Fruit fly (Drosophila melanogaster) whole organism, embryonic: ENCODE data around the gene CG15914.

Source experiments
- Atf-2 ChIP-seq: fragments of 200-800 bp; sonication (Bioruptor generic); optimal IDR thresholded peaks from 2 replicates; lab custom pipeline; 2016; ENCODE audit warnings: missing biosample characterization, missing genetic modification characterization
- C15 ChIP-seq: fragments of 200-800 bp; sonication (Bioruptor generic); IDR thresholded peaks from 3 replicates; pipeline ENCODE4 v1.3.6; 2022; ENCODE audit warnings: missing biosample characterization, missing genetic modification characterization
- CG11456 ChIP-seq: fragments of 200-800 bp; sonication (Bioruptor generic); IDR thresholded peaks from 3 replicates; pipeline ENCODE4 v1.3.6; 2022; ENCODE audit warnings: missing biosample characterization, missing genetic modification characterization
- CG11504 ChIP-seq: fragments of 200-800 bp; sonication (Bioruptor generic); optimal IDR thresholded peaks from 3 replicates; lab custom pipeline; 2019; ENCODE audit warnings: missing biosample characterization, mild to moderate bottlenecking, missing genetic modification characterization, moderate library complexity
- CG12219 ChIP-seq: fragments of 200-800 bp; sonication (Bioruptor generic); optimal IDR thresholded peaks from 3 replicates; lab custom pipeline; 2018; ENCODE audit warnings: missing biosample characterization, mild to moderate bottlenecking, missing genetic modification characterization
- CG12942 ChIP-seq: fragments of 200-800 bp; sonication (Bioruptor generic); optimal IDR thresholded peaks from 3 replicates; lab custom pipeline; 2016; ENCODE audit warnings: missing biosample characterization, missing genetic modification characterization
- CG13424 ChIP-seq: fragments of 200-800 bp; sonication (Bioruptor generic); optimal IDR thresholded peaks from 2 replicates; lab custom pipeline; 2019; ENCODE audit warnings: missing biosample characterization, mild to moderate bottlenecking, missing genetic modification characterization, moderate library complexity
- CG14965 ChIP-seq: fragments of 200-800 bp; sonication (Bioruptor generic); optimal IDR thresholded peaks from 2 replicates; lab custom pipeline; 2016; ENCODE audit warnings: missing biosample characterization, missing genetic modification characterization, borderline replicate concordance
- CG17361 ChIP-seq: fragments of 200-800 bp; sonication (Bioruptor generic); IDR thresholded peaks from 3 replicates; pipeline ENCODE4 v1.3.6; 2022; ENCODE audit warnings: missing biosample characterization, missing genetic modification characterization
- CG18619 ChIP-seq: fragments of 200-800 bp; sonication (Bioruptor generic); optimal IDR thresholded peaks from 3 replicates; lab custom pipeline; 2017; ENCODE audit warnings: missing biosample characterization, mild to moderate bottlenecking, missing genetic modification characterization
- CG2875 ChIP-seq: fragments of 200-800 bp; sonication (Bioruptor generic); optimal IDR thresholded peaks from 2 replicates; lab custom pipeline; 2017; ENCODE audit warnings: missing biosample characterization, mild to moderate bottlenecking, missing genetic modification characterization, missing genetic modification reagents
- CG31224 ChIP-seq: fragments of 200-800 bp; sonication (Bioruptor generic); IDR thresholded peaks from 2 replicates; pipeline ENCODE4 v1.3.6; 2022; ENCODE audit warnings: missing biosample characterization, missing genetic modification characterization
- CG34224 ChIP-seq: fragments of 200-800 bp; sonication (Bioruptor generic); IDR thresholded peaks from 3 replicates; pipeline ENCODE4 v1.3.6; 2022; ENCODE audit warnings: missing biosample characterization, missing genetic modification characterization; ENCODE audit not compliant: partially characterized antibody
- CG34376 ChIP-seq: fragments of 200-800 bp; sonication (Bioruptor generic); optimal IDR thresholded peaks from 2 replicates; lab custom pipeline; 2018; ENCODE audit warnings: missing biosample characterization, mild to moderate bottlenecking, missing genetic modification characterization
- CG34422 ChIP-seq: fragments of 200-800 bp; sonication (Bioruptor generic); IDR thresholded peaks from 3 replicates; pipeline ENCODE4 v1.3.6; 2022; ENCODE audit warnings: missing biosample characterization, missing genetic modification characterization
- CG4282 ChIP-seq: fragments of 200-800 bp; sonication (Bioruptor generic); optimal IDR thresholded peaks from 2 replicates; lab custom pipeline; 2016; ENCODE audit warnings: missing biosample characterization, missing genetic modification characterization
- CG4328 ChIP-seq: fragments of 200-800 bp; sonication (Bioruptor generic); optimal IDR thresholded peaks from 3 replicates; lab custom pipeline; 2017; ENCODE audit warnings: missing biosample characterization, missing genetic modification reagents, missing genetic modification characterization
- CG4820 ChIP-seq: fragments of 200-800 bp; sonication (Bioruptor generic); optimal IDR thresholded peaks from 3 replicates; lab custom pipeline; 2016; ENCODE audit warnings: missing biosample characterization, missing genetic modification characterization
- CG6254 ChIP-seq: fragments of 200-800 bp; sonication (Bioruptor generic); optimal IDR thresholded peaks from 3 replicates; lab custom pipeline; 2017; ENCODE audit warnings: mild to moderate bottlenecking, missing biosample characterization, missing genetic modification reagents, missing genetic modification characterization
- CG7786 ChIP-seq: fragments of 200-800 bp; sonication (Bioruptor generic); optimal IDR thresholded peaks from 2 replicates; lab custom pipeline; 2016; ENCODE audit warnings: missing biosample characterization, missing genetic modification characterization
- CG8281 ChIP-seq: fragments of 200-800 bp; sonication (Bioruptor generic); optimal IDR thresholded peaks from 2 replicates; lab custom pipeline; 2018; ENCODE audit warnings: missing biosample characterization, mild to moderate bottlenecking, missing genetic modification characterization, moderate library complexity
- CG8478 ChIP-seq: fragments of >200 bp; optimal IDR thresholded peaks from 2 replicates; lab custom pipeline; 2018
- CG8924 ChIP-seq: fragments of 200-800 bp; optimal IDR thresholded peaks from 3 replicates; lab custom pipeline; 2019; ENCODE audit warnings: missing biosample characterization, mild to moderate bottlenecking, missing genetic modification characterization, moderate library complexity
- CG9437 ChIP-seq: fragments of 200-800 bp; sonication (Bioruptor generic); optimal IDR thresholded peaks from 2 replicates; lab custom pipeline; 2018; ENCODE audit warnings: missing biosample characterization, mild to moderate bottlenecking, missing genetic modification characterization
- CG9609 ChIP-seq: fragments of 200-800 bp; sonication (Bioruptor generic); optimal IDR thresholded peaks from 3 replicates; lab custom pipeline; 2016; ENCODE audit warnings: missing biosample characterization, missing genetic modification characterization
- CG9727 ChIP-seq: fragments of 200-800 bp; sonication (Bioruptor generic); optimal IDR thresholded peaks from 3 replicates; lab custom pipeline; 2017; ENCODE audit warnings: missing biosample characterization, mild to moderate bottlenecking, missing genetic modification characterization
- Chrac-16 ChIP-seq: fragments of 200-800 bp; sonication (Bioruptor generic); optimal IDR thresholded peaks from 3 replicates; lab custom pipeline; 2016; ENCODE audit warnings: missing biosample characterization, missing genetic modification characterization
- CrebB ChIP-seq: fragments of 200-800 bp; sonication (Bioruptor generic); optimal IDR thresholded peaks from 3 replicates; lab custom pipeline; 2018; ENCODE audit warnings: missing biosample characterization, mild to moderate bottlenecking, missing genetic modification characterization
- Dad ChIP-seq: fragments of 200-800 bp; sonication (Bioruptor generic); optimal IDR thresholded peaks from 3 replicates; lab custom pipeline; 2016; ENCODE audit warnings: missing biosample characterization, missing genetic modification characterization
- Dfd ChIP-seq, 2 experiments: fragments of >200 bp; optimal IDR thresholded peaks; 2 replicates each; lab custom pipeline; 2017; ENCODE audit warnings: missing biosample characterization in 2 of 2, missing genetic modification characterization in 2 of 2
- Eip74EF ChIP-seq, 2 experiments: fragments of 200-800 bp in 1 of 2; fragments of >200 bp in 1 of 2; sonication (Bioruptor generic) in 1 of 2; optimal IDR thresholded peaks; 2 replicates each; lab custom pipeline; 2017 to 2019; ENCODE audit warnings: missing biosample characterization in 2 of 2, missing genetic modification characterization in 2 of 2, mild to moderate bottlenecking in 1 of 2, moderate library complexity in 1 of 2
- Gsc ChIP-seq: fragments of 200-800 bp; sonication (Bioruptor generic); IDR thresholded peaks from 2 replicates; pipeline ENCODE4 v1.3.6; 2022; ENCODE audit warnings: missing biosample characterization, missing genetic modification characterization
- HLH3B ChIP-seq: fragments of 200-800 bp; sonication (Bioruptor generic); IDR thresholded peaks from 2 replicates; pipeline ENCODE4 v1.3.6; 2022; ENCODE audit warnings: missing biosample characterization, missing genetic modification characterization
- NK7.1 ChIP-seq: fragments of 200-800 bp; sonication (Bioruptor generic); optimal IDR thresholded peaks from 3 replicates; lab custom pipeline; 2016; ENCODE audit warnings: missing biosample characterization, missing genetic modification characterization
- Ravus ChIP-seq: fragments of 200-800 bp; sonication (Bioruptor generic); IDR thresholded peaks from 2 replicates; pipeline ENCODE4 v1.3.6; 2022; ENCODE audit warnings: missing biosample characterization, missing genetic modification characterization
- Rx ChIP-seq: fragments of 200-800 bp; sonication (Bioruptor generic); IDR thresholded peaks from 2 replicates; pipeline ENCODE4 v1.3.6; 2022; ENCODE audit warnings: missing biosample characterization, missing genetic modification characterization
- bsh ChIP-seq, 2 experiments: fragments of 200-800 bp; sonication (Bioruptor generic); optimal IDR thresholded peaks; 2 replicates each; lab custom pipeline; 2017 to 2018; ENCODE audit warnings: mild to moderate bottlenecking in 2 of 2, missing biosample characterization in 2 of 2, missing genetic modification characterization in 2 of 2, moderate library complexity in 1 of 2
- caup ChIP-seq: fragments of 200-800 bp; sonication (Bioruptor generic); optimal IDR thresholded peaks from 3 replicates; lab custom pipeline; 2017; ENCODE audit warnings: missing biosample characterization, mild to moderate bottlenecking, missing genetic modification characterization, moderate library complexity; ENCODE audit not compliant: severe bottlenecking
- crp ChIP-seq, 2 experiments: fragments of 200-800 bp; sonication (Bioruptor generic); optimal IDR thresholded peaks; 2 replicates in 1 of 2; 3 replicates in 1 of 2; lab custom pipeline; 2017; ENCODE audit warnings: missing biosample characterization in 2 of 2, missing genetic modification characterization in 2 of 2, mild to moderate bottlenecking in 1 of 2, moderate library complexity in 1 of 2
- dpn ChIP-seq, 2 experiments: fragments of 200-800 bp; sonication (Bioruptor generic); optimal IDR thresholded peaks; 3 replicates each; lab custom pipeline; 2016; ENCODE audit warnings: missing biosample characterization in 2 of 2, missing genetic modification characterization in 2 of 2
- eve ChIP-seq, 2 experiments: fragments of >200 bp; optimal IDR thresholded peaks; 2 replicates each; lab custom pipeline; 2017; ENCODE audit warnings: missing biosample characterization in 2 of 2, missing genetic modification characterization in 2 of 2
- hb ChIP-seq: fragments of 200-800 bp; sonication (Bioruptor generic); IDR thresholded peaks from 3 replicates; pipeline ENCODE4 v1.3.6; 2022; ENCODE audit warnings: missing biosample characterization, missing genetic modification characterization; ENCODE audit not compliant: partially characterized antibody
- lov ChIP-seq, 2 experiments: fragments of 200-800 bp in 1 of 2; fragments of >200 bp in 1 of 2; sonication (Bioruptor generic) in 1 of 2; IDR thresholded peaks in 1 of 2; optimal IDR thresholded peaks in 1 of 2; 2 replicates in 1 of 2; 3 replicates in 1 of 2; pipeline versions ENCODE4 v1.3.6 to Lab custom; 2017 to 2022; ENCODE audit warnings: missing biosample characterization in 1 of 2, missing genetic modification characterization in 1 of 2
- nerfin-2 ChIP-seq: fragments of 200-800 bp; sonication (Bioruptor generic); IDR thresholded peaks from 2 replicates; pipeline ENCODE4 v1.3.6; 2022; ENCODE audit warnings: missing biosample characterization, missing genetic modification characterization; ENCODE audit not compliant: partially characterized antibody
- odd ChIP-seq: fragments of 200-800 bp; sonication (Bioruptor generic); optimal IDR thresholded peaks from 2 replicates; lab custom pipeline; 2017; ENCODE audit warnings: missing biosample characterization, mild to moderate bottlenecking, missing genetic modification characterization
- onecut ChIP-seq: fragments of 200-800 bp; sonication (Bioruptor generic); IDR thresholded peaks from 2 replicates; pipeline ENCODE4 v1.3.6; 2022; ENCODE audit warnings: missing biosample characterization, missing genetic modification characterization
- p53 ChIP-seq: fragments of 200-800 bp; sonication (Bioruptor generic); optimal IDR thresholded peaks from 2 replicates; lab custom pipeline; 2016; ENCODE audit warnings: missing biosample characterization, missing genetic modification characterization
- sd ChIP-seq: fragments of 200-800 bp; sonication (Bioruptor generic); optimal IDR thresholded peaks from 3 replicates; lab custom pipeline; 2018; ENCODE audit warnings: missing biosample characterization, mild to moderate bottlenecking, missing genetic modification characterization, moderate library complexity
- shn ChIP-seq: fragments of 200-800 bp; sonication (Bioruptor generic); optimal IDR thresholded peaks from 3 replicates; lab custom pipeline; 2016; ENCODE audit warnings: missing biosample characterization, missing genetic modification characterization
- sug ChIP-seq: fragments of 200-800 bp; optimal IDR thresholded peaks from 2 replicates; lab custom pipeline; 2019; ENCODE audit warnings: missing biosample characterization, mild to moderate bottlenecking, missing genetic modification characterization, moderate library complexity
- wdn ChIP-seq: fragments of 200-800 bp; sonication (Bioruptor generic); IDR thresholded peaks from 2 replicates; pipeline ENCODE4 v1.3.6; 2022; ENCODE audit warnings: missing biosample characterization, missing genetic modification characterization

Gene CG15914

dm6 chrX:15860479-15860878, 7.3 kb downstream of the CG15914 start (continued):
- TF ChIP-seq Dad (GFP tag; lab: Kevin White, UChicago) (peak; percentile 16), CG12219 (GFP tag; lab: Kevin White, UChicago) (no peak), CG34422 (GFP tag; lab: Robert Waterston, UW) (peak; percentile 85), CG9727 (GFP tag; lab: Kevin White, UChicago) (no peak), CG8924 (peak; percentile 34), crp (GFP tag; optimal IDR thresholded peaks at IDR 0.05; lab: Kevin White, UChicago) (no peak), CG9609 (GFP tag; lab: Kevin White, UChicago) (no peak), Eip74EF (GFP tag; optimal IDR thresholded peaks at IDR 0.05; lab: Kevin White, UChicago) (no peak), CG4282 (GFP tag; lab: Kevin White, UChicago) (peak; percentile 33), CG7786 (GFP tag; lab: Kevin White, UChicago) (no peak), Gsc (GFP tag; lab: Robert Waterston, UW) (no peak), sd (tag; lab: Kevin White, UChicago) (peak; percentile 45), Dfd (GFP tag; optimal IDR thresholded peaks at IDR 0.05; lab: Kevin White, UChicago) (no peak), CG9437 (GFP tag; lab: Kevin White, UChicago) (no peak), CG4328 (GFP tag; lab: Kevin White, UChicago) (peak; percentile 50), wdn (GFP tag; lab: Robert Waterston, UW) (no peak), CG8281 (no peak), sug (tag; lab: Kevin White, UChicago) (peak; percentile 44), CG17361 (GFP tag; lab: Robert Waterston, UW) (no peak), p53 (GFP tag; lab: Kevin White, UChicago) (no peak), CG4820 (GFP tag; lab: Kevin White, UChicago) (no peak), Chrac-16 (GFP tag; lab: Kevin White, UChicago) (no peak), Atf-2 (GFP tag; lab: Kevin White, UChicago) (no peak), shn (GFP tag; lab: Kevin White, UChicago) (no peak), C15 (GFP tag; lab: Robert Waterston, UW) (no peak), CG8478 (peak; percentile 96), odd (GFP tag; lab: Kevin White, UChicago) (no peak), CG11456 (no peak), CG12942 (GFP tag; lab: Kevin White, UChicago) (no peak), CG34224 (peak; percentile 6; the same call in 1 of the 3 replicates), Rx (GFP tag; lab: Robert Waterston, UW) (no peak), CG14965 (GFP tag; lab: Kevin White, UChicago) (no peak), CG31224 (no peak), hb (GFP tag; lab: Robert Waterston, UW) (no peak), lov (optimal IDR thresholded peaks at IDR 0.05; lab: Kevin White, UChicago) (no peak), lov (GFP tag; IDR thresholded peaks at IDR 0.05; lab: Robert Waterston, UW) (no peak), dpn (GFP tag; optimal IDR thresholded peaks at IDR 0.05; lab: Kevin White, UChicago) (no peak), CG2875 (GFP tag; lab: Kevin White, UChicago) (no peak), CG34376 (GFP tag; lab: Kevin White, UChicago) (peak; percentile 70), CrebB (tag; lab: Kevin White, UChicago) (peak; percentile 7), bsh (GFP tag; optimal IDR thresholded peaks at IDR 0.05; lab: Kevin White, UChicago) (peak; percentile 2 to 28), HLH3B (GFP tag; lab: Robert Waterston, UW) (no peak), onecut (peak; percentile 93), CG11504 (tag; lab: Kevin White, UChicago) (no peak), nerfin-2 (GFP tag; lab: Robert Waterston, UW) (peak; percentile 41; the same call in 1 of the 2 replicates), Ravus (no peak), NK7.1 (GFP tag; lab: Kevin White, UChicago) (no peak), caup (GFP tag; lab: Kevin White, UChicago) (no peak), CG18619 (no peak), CG6254 (GFP tag; lab: Kevin White, UChicago) (no peak), eve (GFP tag; optimal IDR thresholded peaks at IDR 0.05; lab: Kevin White, UChicago) (no peak), CG13424 (tag; lab: Kevin White, UChicago) (no peak)
